Fruit fly (Drosophila melanogaster): Measurements from ENCODE around the gene BoYb.

The BoYb gene

DNA sequence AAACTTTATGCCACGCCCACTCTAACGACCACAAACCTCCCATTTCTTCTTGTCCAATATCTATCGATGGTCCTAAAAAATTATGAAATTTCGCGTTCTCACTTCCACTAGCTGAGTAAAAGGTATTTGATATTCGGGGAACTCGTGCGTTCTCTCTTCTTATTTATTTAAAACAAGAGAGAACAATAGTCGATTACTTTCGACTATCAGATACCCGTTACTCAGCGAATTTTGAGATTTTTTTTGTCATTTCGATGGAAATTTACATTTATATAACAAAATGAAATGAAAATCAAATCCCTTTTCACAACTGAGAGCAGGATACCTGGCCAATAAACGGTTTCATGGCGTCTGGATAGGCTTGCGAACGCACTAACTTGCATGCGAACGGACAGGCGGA is 42.8 kb downstream of the BoYb start (continued):
- no peak for TF ChIP-seq pfk (GFP tag; optimal IDR thresholded peaks at IDR 0.05)
- TF ChIP-seq sna (GFP tag; IDR thresholded peaks at IDR 0.05; ENCODE audit: partially characterized antibody): no peak
- peak; percentile 66; the same call in 2 of the 3 replicates for TF ChIP-seq CG7963 (GFP tag; IDR thresholded peaks at IDR 0.05; ENCODE audit: partially characterized antibody)
- TF ChIP-seq CG8478 (optimal IDR thresholded peaks at IDR 0.05): no peak

- TF ChIP-seq lola (GFP tag; optimal IDR thresholded peaks at IDR 0.05) (no peak), CG10431 (GFP tag; optimal IDR thresholded peaks at IDR 0.05) (peak; percentile 30), Dip2 (GFP tag; IDR thresholded peaks at IDR 0.05) (no peak), Neu2 (GFP tag; optimal IDR thresholded peaks at IDR 0.05; ENCODE audit: borderline replicate concordance) (no peak), CG12104 (GFP tag; optimal IDR thresholded peaks at IDR 0.05) (no peak), zen2 (GFP tag; IDR thresholded peaks at IDR 0.05; ENCODE audit: partially characterized antibody) (0 out of 3 replicates have a peak, but pooled peaks have one; percentile 42), usp (GFP tag; optimal IDR thresholded peaks at IDR 0.05) (no peak), CG10462 (GFP tag; optimal IDR thresholded peaks at IDR 0.05) (peak; percentile 20), Blimp-1 (GFP tag; optimal IDR thresholded peaks at IDR 0.05) (peak; percentile 96), H15 (GFP tag; IDR thresholded peaks at IDR 0.05) (no peak), cato (GFP tag; optimal IDR thresholded peaks at IDR 0.05; ENCODE audit: borderline replicate concordance) (no peak), grn (GFP tag; optimal IDR thresholded peaks at IDR 0.05) (peak; percentile 37), chinmo (GFP tag; IDR thresholded peaks at IDR 0.05; ENCODE audit: partially characterized antibody) (0 out of 4 replicates have a peak, but pooled peaks have one; percentile 68), Ets65A (GFP tag) (peak; percentile 87), CG15514 (GFP tag; optimal IDR thresholded peaks at IDR 0.05) (no peak), odd (GFP tag; optimal IDR thresholded peaks at IDR 0.05) (peak; percentile 21), klu (GFP tag; IDR thresholded peaks at IDR 0.05) (no peak), ci (GFP tag; IDR thresholded peaks at IDR 0.05) (peak; percentile 38; the same call in 1 of the 3 replicates), shn (GFP tag; optimal IDR thresholded peaks at IDR 0.05) (no peak), tna (GFP tag; IDR thresholded peaks at IDR 0.05; ENCODE audit: partially characterized antibody) (0 out of 2 replicates have a peak, but pooled peaks have one; percentile 46), CG33557 (GFP tag; optimal IDR thresholded peaks at IDR 0.05) (peak; percentile 20), Adf1 (GFP tag; IDR thresholded peaks at IDR 0.05) (peak; percentile 87), Dll (GFP tag; IDR thresholded peaks at IDR 0.05; ENCODE audit: partially characterized antibody) (peak; percentile 29; the same call in 1 of the 4 replicates), slou (GFP tag; optimal IDR thresholded peaks at IDR 0.05) (no peak), Dbx (GFP tag; IDR thresholded peaks at IDR 0.05) (0 out of 3 replicates have a peak, but pooled peaks have one; percentile 21), CG9797 (GFP tag; optimal IDR thresholded peaks at IDR 0.05) (no peak), lbe (GFP tag; optimal IDR thresholded peaks at IDR 0.05) (no peak), jumu (GFP tag; optimal IDR thresholded peaks at IDR 0.05) (no peak), nerfin-1 (tag; optimal IDR thresholded peaks at IDR 0.05) (peak; percentile 28), sug (tag; optimal IDR thresholded peaks at IDR 0.05) (peak; percentile 34), Lim3 (GFP tag; IDR thresholded peaks at IDR 0.05) (no peak), Eip74EF (GFP tag; optimal IDR thresholded peaks at IDR 0.05) (no peak), CG2199 (GFP tag; IDR thresholded peaks at IDR 0.05) (peak; percentile 92), dysf (GFP tag; IDR thresholded peaks at IDR 0.05) (0 out of 3 replicates have a peak, but pooled peaks have one; percentile 28), chm (GFP tag; IDR thresholded peaks at IDR 0.05) (peak; percentile 48; the same call in 1 of the 2 replicates), cad (GFP tag; optimal IDR thresholded peaks at IDR 0.05) (no peak), CG13775 (GFP tag; optimal IDR thresholded peaks at IDR 0.05) (no peak), disco-r (GFP tag; optimal IDR thresholded peaks at IDR 0.05) (no peak), CG15601 (tag; optimal IDR thresholded peaks at IDR 0.05) (no peak), rib (GFP tag; IDR thresholded peaks at IDR 0.05) (0 out of 2 replicates have a peak, but pooled peaks have one; percentile 46), en (GFP tag; optimal IDR thresholded peaks at IDR 0.05) (no peak), CG6654 (GFP tag; optimal IDR thresholded peaks at IDR 0.05) (no peak), Atf-2 (GFP tag; optimal IDR thresholded peaks at IDR 0.05) (no peak)
Measured at dm6 chr3L:22945264-22945941, 43.7 kb downstream of the BoYb start, which contains the start of gene Mes2. Gene Mes2, plus strand, starts transcription at chr3L:22945657.

All from whole organism, embryonic.